Fruit fly (Drosophila melanogaster) whole organism, embryonic: Measurements from ENCODE around the gene MTF-1.

Source experiments
- Bteb2 ChIP-seq: fragments of 200-800 bp; sonication (Bioruptor generic); optimal IDR thresholded peaks from 2 replicates; lab custom pipeline; 2016; ENCODE audit warnings: missing biosample characterization, missing genetic modification characterization
- CG10147 ChIP-seq: fragments of 200-800 bp; sonication (Bioruptor generic); optimal IDR thresholded peaks from 2 replicates; lab custom pipeline; 2019; ENCODE audit warnings: missing biosample characterization, mild to moderate bottlenecking, missing genetic modification characterization, moderate library complexity
- CG11398 ChIP-seq: fragments of 200-800 bp; sonication (Bioruptor generic); optimal IDR thresholded peaks from 2 replicates; lab custom pipeline; 2016; ENCODE audit warnings: missing biosample characterization, missing genetic modification characterization
- CG11560 ChIP-seq: fragments of 200-800 bp; sonication (Bioruptor generic); IDR thresholded peaks from 3 replicates; pipeline ENCODE4 v1.3.6; 2022; ENCODE audit warnings: missing biosample characterization, missing genetic modification characterization
- CG12071 ChIP-seq: fragments of 200-800 bp; sonication (Bioruptor generic); optimal IDR thresholded peaks from 3 replicates; lab custom pipeline; 2018; ENCODE audit warnings: missing biosample characterization, mild to moderate bottlenecking, missing genetic modification characterization
- CG13624 ChIP-seq: fragments of 200-800 bp; sonication (Bioruptor generic); optimal IDR thresholded peaks from 2 replicates; lab custom pipeline; 2016; ENCODE audit warnings: missing biosample characterization, missing genetic modification characterization
- CG14667 ChIP-seq: fragments of 200-800 bp; sonication (Bioruptor generic); IDR thresholded peaks from 2 replicates; pipeline ENCODE4 v1.3.6; 2022; ENCODE audit warnings: missing biosample characterization, missing genetic modification characterization
- CG1529 ChIP-seq: fragments of 200-800 bp; sonication (Bioruptor generic); optimal IDR thresholded peaks from 3 replicates; lab custom pipeline; 2018; ENCODE audit warnings: missing biosample characterization, missing genetic modification characterization
- CG15479 ChIP-seq: fragments of 200-800 bp; sonication (Bioruptor generic); optimal IDR thresholded peaks from 3 replicates; lab custom pipeline; 2019; ENCODE audit warnings: missing biosample characterization, mild to moderate bottlenecking, missing genetic modification characterization, moderate library complexity
- CG16815 ChIP-seq: fragments of 200-800 bp; sonication (Bioruptor generic); optimal IDR thresholded peaks from 3 replicates; lab custom pipeline; 2017; ENCODE audit warnings: missing biosample characterization, mild to moderate bottlenecking, missing genetic modification characterization
- CG17328 ChIP-seq: fragments of 200-800 bp; sonication (Bioruptor generic); IDR thresholded peaks from 2 replicates; pipeline ENCODE4 v1.3.6; 2022; ENCODE audit warnings: missing biosample characterization, missing genetic modification characterization
- CG2199 ChIP-seq: fragments of 200-800 bp; sonication (Bioruptor generic); IDR thresholded peaks from 3 replicates; pipeline ENCODE4 v1.3.6; 2022; ENCODE audit warnings: missing biosample characterization, missing genetic modification characterization
- CG2202 ChIP-seq: fragments of 200-800 bp; sonication (Bioruptor generic); optimal IDR thresholded peaks from 2 replicates; lab custom pipeline; 2018; ENCODE audit warnings: missing biosample characterization, mild to moderate bottlenecking, missing genetic modification characterization
- CG2712 ChIP-seq: fragments of 200-800 bp; optimal IDR thresholded peaks from 3 replicates; lab custom pipeline; 2019; ENCODE audit warnings: missing biosample characterization, mild to moderate bottlenecking, missing genetic modification characterization, moderate library complexity
- CG31224 ChIP-seq: fragments of 200-800 bp; sonication (Bioruptor generic); IDR thresholded peaks from 2 replicates; pipeline ENCODE4 v1.3.6; 2022; ENCODE audit warnings: missing biosample characterization, missing genetic modification characterization
- CG3281 ChIP-seq: fragments of 200-800 bp; sonication (Bioruptor generic); optimal IDR thresholded peaks from 3 replicates; lab custom pipeline; 2017; ENCODE audit warnings: missing biosample characterization, mild to moderate bottlenecking, missing genetic modification characterization
- CG4730 ChIP-seq: fragments of 200-800 bp; sonication (Bioruptor generic); IDR thresholded peaks from 2 replicates; pipeline ENCODE4 v1.3.6; 2022; ENCODE audit warnings: missing biosample characterization, missing genetic modification characterization
- CG6654 ChIP-seq: fragments of 200-800 bp; sonication (Bioruptor generic); optimal IDR thresholded peaks from 2 replicates; lab custom pipeline; 2017; ENCODE audit warnings: missing biosample characterization, mild to moderate bottlenecking, missing genetic modification characterization
- CG7928 ChIP-seq: fragments of 200-800 bp; sonication (Bioruptor generic); optimal IDR thresholded peaks from 2 replicates; lab custom pipeline; 2017; ENCODE audit warnings: missing biosample characterization, mild to moderate bottlenecking, missing genetic modification characterization
- CG8765 ChIP-seq: fragments of 200-800 bp; sonication (Bioruptor generic); IDR thresholded peaks from 2 replicates; pipeline ENCODE4 v1.3.6; 2022; ENCODE audit warnings: missing biosample characterization, missing genetic modification characterization
- Doc3 ChIP-seq: fragments of 200-800 bp; sonication (Bioruptor generic); IDR thresholded peaks from 3 replicates; pipeline ENCODE4 v1.3.6; 2022; ENCODE audit warnings: missing biosample characterization, missing genetic modification characterization; ENCODE audit not compliant: partially characterized antibody
- Drgx ChIP-seq: fragments of 200-800 bp; sonication (Bioruptor generic); IDR thresholded peaks from 2 replicates; pipeline ENCODE4 v1.3.6; 2022; ENCODE audit warnings: missing biosample characterization, missing genetic modification characterization
- Gug ChIP-seq: fragments of 200-800 bp; sonication (Bioruptor generic); IDR thresholded peaks from 4 replicates; pipeline ENCODE4 v1.3.6; 2022; ENCODE audit warnings: missing biosample characterization, missing genetic modification characterization
- HHEX ChIP-seq: fragments of 200-800 bp; sonication (Bioruptor generic); optimal IDR thresholded peaks from 3 replicates; lab custom pipeline; 2017; ENCODE audit warnings: missing biosample characterization, mild to moderate bottlenecking, missing genetic modification characterization, missing genetic modification reagents
- Optix ChIP-seq: fragments of 200-800 bp; sonication (Bioruptor generic); IDR thresholded peaks from 3 replicates; pipeline ENCODE4 v1.3.6; 2022; ENCODE audit warnings: missing biosample characterization, missing genetic modification characterization
- Rx ChIP-seq: fragments of 200-800 bp; sonication (Bioruptor generic); IDR thresholded peaks from 2 replicates; pipeline ENCODE4 v1.3.6; 2022; ENCODE audit warnings: missing biosample characterization, missing genetic modification characterization
- Spps ChIP-seq: fragments of 200-800 bp; sonication (Bioruptor generic); optimal IDR thresholded peaks from 2 replicates; lab custom pipeline; 2018; ENCODE audit warnings: missing biosample characterization, mild to moderate bottlenecking, missing genetic modification characterization
- YL-1 ChIP-seq: fragments of 200-800 bp; sonication (Bioruptor generic); optimal IDR thresholded peaks from 3 replicates; lab custom pipeline; 2017; ENCODE audit warnings: missing biosample characterization, mild to moderate bottlenecking, missing genetic modification characterization
- bbx ChIP-seq: fragments of 200-800 bp; sonication (Bioruptor generic); IDR thresholded peaks from 2 replicates; pipeline ENCODE4 v1.3.6; 2022; ENCODE audit warnings: missing biosample characterization, missing genetic modification characterization; ENCODE audit not compliant: partially characterized antibody
- bsh ChIP-seq, 2 experiments: fragments of 200-800 bp; sonication (Bioruptor generic); optimal IDR thresholded peaks; 2 replicates each; lab custom pipeline; 2017 to 2018; ENCODE audit warnings: mild to moderate bottlenecking in 2 of 2, missing biosample characterization in 2 of 2, missing genetic modification characterization in 2 of 2, moderate library complexity in 1 of 2
- cato ChIP-seq: fragments of 200-800 bp; sonication (Bioruptor generic); optimal IDR thresholded peaks from 2 replicates; lab custom pipeline; 2016; ENCODE audit warnings: missing biosample characterization, missing genetic modification characterization, borderline replicate concordance
- corto ChIP-seq: fragments of 200-800 bp; sonication (Bioruptor generic); optimal IDR thresholded peaks from 2 replicates; lab custom pipeline; 2016; ENCODE audit warnings: missing biosample characterization, mild to moderate bottlenecking, missing genetic modification characterization, moderate library complexity
- croc ChIP-seq: fragments of 200-800 bp; sonication (Bioruptor generic); conservative IDR thresholded peaks from 3 replicates; pipeline ENCODE4 v1.3.6; 2022; ENCODE audit warnings: missing biosample characterization, missing genetic modification characterization
- eyg ChIP-seq: fragments of 200-800 bp; sonication (Bioruptor generic); optimal IDR thresholded peaks from 3 replicates; lab custom pipeline; 2016; ENCODE audit warnings: missing biosample characterization, missing genetic modification characterization
- fd102C ChIP-seq: fragments of 200-800 bp; sonication (Bioruptor generic); optimal IDR thresholded peaks from 2 replicates; lab custom pipeline; 2018; ENCODE audit warnings: missing biosample characterization, mild to moderate bottlenecking, missing genetic modification characterization, moderate library complexity
- fd3F ChIP-seq: fragments of 200-800 bp; sonication (Bioruptor generic); optimal IDR thresholded peaks from 2 replicates; lab custom pipeline; 2018; ENCODE audit warnings: missing biosample characterization, mild to moderate bottlenecking, missing genetic modification characterization, moderate library complexity
- gce ChIP-seq: fragments of 200-800 bp; sonication (Bioruptor generic); IDR thresholded peaks from 3 replicates; pipeline ENCODE4 v1.3.6; 2022; ENCODE audit warnings: missing biosample characterization, missing genetic modification characterization
- jing ChIP-seq: fragments of 200-800 bp; sonication (Bioruptor generic); optimal IDR thresholded peaks from 2 replicates; lab custom pipeline; 2018; ENCODE audit warnings: missing biosample characterization, mild to moderate bottlenecking, missing genetic modification characterization
- klu ChIP-seq: fragments of 200-800 bp; sonication (Bioruptor generic); IDR thresholded peaks from 2 replicates; pipeline ENCODE4 v1.3.6; 2022; ENCODE audit warnings: missing biosample characterization, missing genetic modification characterization
- lola ChIP-seq, 3 experiments: fragments of >200 bp in 2 of 3; fragments of 200-800 bp in 1 of 3; sonication (Bioruptor generic) in 1 of 3; optimal IDR thresholded peaks; 2 replicates each; lab custom pipeline; 2017 to 2019; ENCODE audit warnings: missing biosample characterization in 3 of 3, missing genetic modification characterization in 3 of 3, mild to moderate bottlenecking in 1 of 3, moderate library complexity in 1 of 3
- mam ChIP-seq: fragments of 200-800 bp; sonication (Bioruptor generic); optimal IDR thresholded peaks from 3 replicates; lab custom pipeline; 2016; ENCODE audit warnings: missing biosample characterization, missing genetic modification characterization
- nmo ChIP-seq: fragments of 200-800 bp; sonication (Bioruptor generic); optimal IDR thresholded peaks from 2 replicates; lab custom pipeline; 2018; ENCODE audit warnings: missing biosample characterization, mild to moderate bottlenecking, missing genetic modification characterization, moderate library complexity
- nom ChIP-seq: fragments of 200-800 bp; sonication (Bioruptor generic); optimal IDR thresholded peaks from 2 replicates; lab custom pipeline; 2017; ENCODE audit warnings: missing biosample characterization, missing genetic modification characterization, mild to moderate bottlenecking, moderate library complexity, missing genetic modification reagents
- odd ChIP-seq: fragments of 200-800 bp; sonication (Bioruptor generic); optimal IDR thresholded peaks from 2 replicates; lab custom pipeline; 2017; ENCODE audit warnings: missing biosample characterization, mild to moderate bottlenecking, missing genetic modification characterization
- p53 ChIP-seq: fragments of 200-800 bp; sonication (Bioruptor generic); optimal IDR thresholded peaks from 2 replicates; lab custom pipeline; 2016; ENCODE audit warnings: missing biosample characterization, missing genetic modification characterization
- repo ChIP-seq: fragments of 200-800 bp; sonication (Bioruptor generic); optimal IDR thresholded peaks from 2 replicates; lab custom pipeline; 2016; ENCODE audit warnings: missing biosample characterization, missing genetic modification characterization
- sima ChIP-seq: fragments of 200-800 bp; sonication (Bioruptor generic); optimal IDR thresholded peaks from 2 replicates; lab custom pipeline; 2016; ENCODE audit warnings: missing biosample characterization, missing genetic modification characterization
- sisA ChIP-seq: fragments of 200-800 bp; sonication (Bioruptor generic); IDR thresholded peaks from 2 replicates; pipeline ENCODE4 v1.3.6; 2022; ENCODE audit warnings: missing biosample characterization, missing genetic modification characterization
- sna ChIP-seq: fragments of 200-800 bp; sonication (Bioruptor generic); IDR thresholded peaks from 2 replicates; pipeline ENCODE4 v1.3.6; 2022; ENCODE audit warnings: missing biosample characterization, missing genetic modification characterization; ENCODE audit not compliant: partially characterized antibody
- stc ChIP-seq: fragments of 200-800 bp; sonication (Bioruptor generic); IDR thresholded peaks from 2 replicates; pipeline ENCODE4 v1.3.6; 2022; ENCODE audit warnings: missing biosample characterization, missing genetic modification characterization
- tgo ChIP-seq: fragments of 200-800 bp; sonication (Bioruptor generic); IDR thresholded peaks from 3 replicates; pipeline ENCODE4 v1.3.6; 2022; ENCODE audit warnings: missing biosample characterization, missing genetic modification characterization

MTF-1 gene

DNA sequence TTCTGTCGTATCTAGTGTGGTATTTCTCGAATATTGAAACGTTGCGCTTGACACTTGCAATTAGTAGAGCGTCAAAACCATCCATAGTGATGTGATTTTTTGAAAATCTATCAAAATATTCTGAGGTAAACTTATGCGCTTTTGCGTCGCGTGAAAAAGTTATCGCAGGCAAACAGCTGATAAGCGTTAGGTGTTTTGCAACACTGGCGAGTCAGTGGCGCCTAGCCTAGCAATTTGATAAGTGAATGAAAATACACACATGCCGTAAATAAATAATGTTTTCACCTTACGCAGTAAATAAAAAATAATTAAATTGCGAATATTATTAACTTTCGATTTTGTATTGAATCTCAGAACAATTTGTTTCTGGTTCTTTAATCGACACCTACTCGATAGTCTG lies 5.2 kb downstream of the MTF-1 start, which contains the start of gene CG42526 (continued):
- peak; percentile 43; the same call in 1 of the 2 replicates for TF ChIP-seq sna
- TF ChIP-seq CG31224 (GFP tag; lab: Robert Waterston, UW), result no peak
- TF ChIP-seq CG4730 (GFP tag; lab: Robert Waterston, UW), result no peak
- peak; percentile 61 for TF ChIP-seq Doc3 (GFP tag; lab: Robert Waterston, UW)
- TF ChIP-seq sisA, result no peak
- TF ChIP-seq CG14667 (GFP tag; lab: Robert Waterston, UW), result no peak
- no peak for TF ChIP-seq cato
- TF ChIP-seq Bteb2 (GFP tag; lab: Kevin White, UChicago), result no peak
- no peak for TF ChIP-seq CG8765
- TF ChIP-seq nmo (GFP tag; lab: Kevin White, UChicago), result peak; percentile 34
- no peak for TF ChIP-seq fd3F (GFP tag; lab: Kevin White, UChicago)
- no peak for TF ChIP-seq CG2202 (tag; lab: Kevin White, UChicago)
- no peak for TF ChIP-seq nom (GFP tag; lab: Kevin White, UChicago)
- no peak for TF ChIP-seq klu (GFP tag; lab: Robert Waterston, UW)
- no peak for TF ChIP-seq mam
- TF ChIP-seq CG12071, result no peak
- TF ChIP-seq croc, result no peak
- TF ChIP-seq CG6654 (GFP tag; lab: Kevin White, UChicago), result no peak
- no peak for TF ChIP-seq Drgx (GFP tag; lab: Robert Waterston, UW)
- no peak for TF ChIP-seq Spps (tag; lab: Kevin White, UChicago)
- TF ChIP-seq sima (GFP tag; lab: Kevin White, UChicago), result no peak
- no peak for TF ChIP-seq stc (GFP tag; lab: Robert Waterston, UW)
- TF ChIP-seq p53, result no peak
- no peak for TF ChIP-seq gce (GFP tag; lab: Robert Waterston, UW)
- TF ChIP-seq CG7928, result no peak
- peak; percentile 46; the same call in 1 of the 2 replicates for TF ChIP-seq CG17328 (GFP tag; lab: Robert Waterston, UW)
- TF ChIP-seq CG1529 (GFP tag; lab: Kevin White, UChicago), result no peak
- no peak for TF ChIP-seq tgo (GFP tag; lab: Robert Waterston, UW)
- TF ChIP-seq Gug (GFP tag; lab: Robert Waterston, UW), result no peak
- no peak for TF ChIP-seq Rx (GFP tag; lab: Robert Waterston, UW)
- TF ChIP-seq eyg, result peak; percentile 11
- TF ChIP-seq fd102C (GFP tag; lab: Kevin White, UChicago), result no peak
- no peak for TF ChIP-seq repo (GFP tag; lab: Kevin White, UChicago)
- no peak for TF ChIP-seq lola (GFP tag; optimal IDR thresholded peaks at IDR 0.05; lab: Kevin White, UChicago)
- no peak for TF ChIP-seq Optix (GFP tag; lab: Robert Waterston, UW)
- no peak for TF ChIP-seq CG3281 (GFP tag; lab: Kevin White, UChicago)
- TF ChIP-seq corto (GFP tag; lab: Kevin White, UChicago), result no peak
- no peak for TF ChIP-seq jing (GFP tag; lab: Kevin White, UChicago)
- TF ChIP-seq CG10147, result peak; percentile 22
- peak; percentile 53; the same call in 1 of the 2 replicates for TF ChIP-seq bbx (GFP tag; lab: Robert Waterston, UW)
- TF ChIP-seq CG2199, result 0 out of 3 replicates have a peak, but pooled peaks have one; percentile 5
- peak; percentile 78; the same call in 2 of the 3 replicates for TF ChIP-seq CG11560 (tag; lab: Robert Waterston, UW)
- TF ChIP-seq CG15479 (GFP tag; lab: Kevin White, UChicago), result no peak
- TF ChIP-seq CG11398 (GFP tag; lab: Kevin White, UChicago), result no peak
- peak; percentile 55 for TF ChIP-seq YL-1 (GFP tag; lab: Kevin White, UChicago)
- peak; percentile 23 for TF ChIP-seq CG2712
- TF ChIP-seq HHEX (GFP tag; lab: Kevin White, UChicago), result no peak
- TF ChIP-seq CG13624, result peak; percentile 71
- peak in 1 of 2 experiments; percentile 28 for TF ChIP-seq bsh (GFP tag; optimal IDR thresholded peaks at IDR 0.05; lab: Kevin White, UChicago)
- TF ChIP-seq CG16815 (GFP tag; lab: Kevin White, UChicago), result no peak
- no peak for TF ChIP-seq odd
